Worm (Caenorhabditis elegans) whole organism, L3 larva: ENCODE measurements around the gene lipl-2.

Experiments
- R02D3.7 ChIP-seq: fragments of 150-350 bp; optimal IDR thresholded peaks from 2 replicates; lab custom pipeline; 2014; ENCODE audit warnings: missing biosample characterization, missing genetic modification characterization
- ZK546.5 ChIP-seq: sonication (generic microtip); optimal IDR thresholded peaks from 2 replicates; lab custom pipeline; 2017; ENCODE audit warnings: missing biosample characterization, missing genetic modification characterization
- aly-2 ChIP-seq: fragments of 150-350 bp; optimal IDR thresholded peaks from 2 replicates; lab custom pipeline; 2014; ENCODE audit warnings: missing biosample characterization, missing genetic modification characterization
- ama-1 ChIP-seq: fragments of 150-350 bp; optimal IDR thresholded peaks from 2 replicates; lab custom pipeline; 2018
- ceh-16 ChIP-seq: sonication (generic microtip); optimal IDR thresholded peaks from 2 replicates; lab custom pipeline; 2017; ENCODE audit warnings: missing biosample characterization, missing genetic modification characterization
- ceh-82 ChIP-seq: fragments of 150-350 bp; optimal IDR thresholded peaks from 2 replicates; lab custom pipeline; 2014; ENCODE audit warnings: missing biosample characterization, missing genetic modification characterization
- daf-12 ChIP-seq: fragments of 150-350 bp; optimal IDR thresholded peaks from 2 replicates; lab custom pipeline; 2014; ENCODE audit warnings: missing biosample characterization, missing genetic modification reagents, missing genetic modification characterization
- egl-5 ChIP-seq: fragments of 150-350 bp; optimal IDR thresholded peaks from 2 replicates; lab custom pipeline; 2017; ENCODE audit warnings: missing biosample characterization, missing genetic modification reagents, missing genetic modification characterization, inconsistent platforms
- elt-1 ChIP-seq: fragments of 150-350 bp; optimal IDR thresholded peaks from 2 replicates; lab custom pipeline; 2014; ENCODE audit warnings: missing biosample characterization, missing genetic modification characterization
- elt-2 ChIP-seq: sonication (generic microtip); optimal IDR thresholded peaks from 2 replicates; lab custom pipeline; 2016; ENCODE audit warnings: missing genetic modification reagents, mild to moderate bottlenecking, missing genetic modification characterization, missing compliant biosample characterization
- elt-3 ChIP-seq, 3 experiments: fragments of 150-350 bp in 1 of 3; sonication (generic microtip) in 2 of 3; optimal IDR thresholded peaks; 2 replicates in 2 of 3; 4 replicates in 1 of 3; lab custom pipeline; 2014 to 2017; ENCODE audit warnings: missing biosample characterization in 3 of 3, missing genetic modification characterization in 3 of 3
- eor-1 ChIP-seq, 2 experiments: fragments of 150-350 bp; optimal IDR thresholded peaks; 2 replicates each; lab custom pipeline; 2014 to 2018; ENCODE audit warnings: missing biosample characterization in 2 of 2, missing genetic modification characterization in 2 of 2
- fkh-10 ChIP-seq: sonication (generic microtip); optimal IDR thresholded peaks from 2 replicates; lab custom pipeline; 2017; ENCODE audit warnings: missing biosample characterization, missing genetic modification reagents, missing genetic modification characterization
- fkh-2 ChIP-seq: fragments of 150-350 bp; optimal IDR thresholded peaks from 2 replicates; lab custom pipeline; 2014; ENCODE audit warnings: missing biosample characterization, missing genetic modification reagents, missing genetic modification characterization
- hmg-11 ChIP-seq: sonication (generic microtip); optimal IDR thresholded peaks from 2 replicates; lab custom pipeline; 2016; ENCODE audit warnings: missing genetic modification characterization, missing compliant biosample characterization
- jun-1 ChIP-seq: fragments of 150-350 bp; optimal IDR thresholded peaks from 2 replicates; lab custom pipeline; 2014; ENCODE audit warnings: missing biosample characterization, missing genetic modification reagents, missing genetic modification characterization
- lin-39 ChIP-seq: fragments of 150-350 bp; optimal IDR thresholded peaks from 2 replicates; lab custom pipeline; 2018; ENCODE audit warnings: missing biosample characterization, missing genetic modification reagents, missing genetic modification characterization
- mml-1 ChIP-seq: fragments of 150-350 bp; sonication (generic microtip); optimal IDR thresholded peaks from 3 replicates; lab custom pipeline; 2014; ENCODE audit warnings: missing biosample characterization, missing genetic modification characterization
- nfya-1 ChIP-seq: sonication (generic microtip); optimal IDR thresholded peaks from 2 replicates; lab custom pipeline; 2017; ENCODE audit warnings: missing genetic modification characterization, mild to moderate bottlenecking, missing compliant biosample characterization, antibody characterized with exemption, moderate library complexity; ENCODE audit not compliant: insufficient read depth
- nhr-11 ChIP-seq: fragments of 150-350 bp; optimal IDR thresholded peaks from 2 replicates; lab custom pipeline; 2014; ENCODE audit warnings: missing biosample characterization, missing genetic modification characterization
- nhr-12 ChIP-seq: fragments of 150-350 bp; optimal IDR thresholded peaks from 2 replicates; lab custom pipeline; 2014; ENCODE audit warnings: missing biosample characterization, missing genetic modification characterization
- nhr-23 ChIP-seq: fragments of 150-350 bp; optimal IDR thresholded peaks from 2 replicates; lab custom pipeline; 2014; ENCODE audit warnings: missing biosample characterization, missing genetic modification reagents, missing genetic modification characterization
- nhr-28 ChIP-seq: fragments of 150-350 bp; optimal IDR thresholded peaks from 2 replicates; lab custom pipeline; 2014; ENCODE audit warnings: missing biosample characterization, missing genetic modification characterization
- nhr-43 ChIP-seq: sonication (generic microtip); optimal IDR thresholded peaks from 2 replicates; lab custom pipeline; 2016; ENCODE audit warnings: mild to moderate bottlenecking, missing genetic modification characterization, missing compliant biosample characterization; ENCODE audit not compliant: poor library complexity, severe bottlenecking
- nhr-77 ChIP-seq: fragments of 150-350 bp; optimal IDR thresholded peaks from 2 replicates; lab custom pipeline; 2014; ENCODE audit warnings: missing biosample characterization, missing genetic modification characterization
- sea-2 ChIP-seq: fragments of 150-350 bp; sonication (generic microtip); optimal IDR thresholded peaks from 4 replicates; lab custom pipeline; 2014; ENCODE audit warnings: missing biosample characterization, missing genetic modification reagents, missing genetic modification characterization
- tbx-2 ChIP-seq: sonication (generic microtip); optimal IDR thresholded peaks from 2 replicates; lab custom pipeline; 2016; ENCODE audit warnings: mild to moderate bottlenecking, missing genetic modification characterization, missing compliant biosample characterization
- unc-39 ChIP-seq: sonication (generic microtip); optimal IDR thresholded peaks from 4 replicates; lab custom pipeline; 2017; ENCODE audit warnings: missing biosample characterization, missing genetic modification characterization
- unc-62 ChIP-seq: fragments of 150-350 bp; sonication (generic microtip); optimal IDR thresholded peaks from 4 replicates; lab custom pipeline; 2014; ENCODE audit warnings: missing biosample characterization, missing genetic modification reagents, missing genetic modification characterization
- zag-1 ChIP-seq: fragments of 150-350 bp; optimal IDR thresholded peaks from 2 replicates; lab custom pipeline; 2014; ENCODE audit warnings: missing biosample characterization, missing genetic modification characterization
- ztf-11 ChIP-seq: fragments of 150-350 bp; optimal IDR thresholded peaks from 2 replicates; lab custom pipeline; 2014; ENCODE audit warnings: missing biosample characterization, missing genetic modification characterization
- ztf-4 ChIP-seq: fragments of 150-350 bp; optimal IDR thresholded peaks from 2 replicates; lab custom pipeline; 2014; ENCODE audit warnings: missing biosample characterization, missing genetic modification characterization

lipl-2 gene

ce11 chrV:9816390-9816789 is 25.0 kb downstream of the lipl-2 start, which contains the start of gene sru-31:
sru-31 (plus strand) TSS chrV:9816690.
- TF ChIP-seq nhr-23 (tag; lab: Kevin White, UChicago) (no peak), unc-39 (no peak), ceh-16 (tag; lab: Kevin White, UChicago) (no peak), egl-5 (tag; lab: Kevin White, UChicago) (no peak)

- TF ChIP-seq lin-39 (no peak), elt-1 (tag; lab: Kevin White, UChicago) (no peak), egl-5 (tag; lab: Kevin White, UChicago) (no peak), aly-2 (no peak), nhr-23 (tag; lab: Kevin White, UChicago) (no peak), nhr-43 (tag; lab: Kevin White, UChicago) (no peak), ztf-4 (tag; lab: Kevin White, UChicago) (no peak), nhr-11 (tag; lab: Kevin White, UChicago) (no peak), unc-62 (GFP tag; lab: Kevin White, UChicago) (no peak), nhr-77 (no peak)
These were observed 30.4 kb downstream of the lipl-2 start, which contains the start of gene str-193 for ce11 chrV:9821724-9822123. str-193 (minus strand) TSS chrV:9821824.

ce11 chrV:9824149-9824548 is 32.8 kb downstream of the lipl-2 start, which contains the start of gene str-2:
str-2 (minus strand) TSS chrV:9824249.
- TF ChIP-seq unc-39, result no peak
- TF ChIP-seq nhr-77, result no peak
- TF ChIP-seq elt-3 (tag; optimal IDR thresholded peaks at IDR 0.05; lab: Kevin White, UChicago), result no peak
- no peak for TF ChIP-seq fkh-2 (tag; lab: Kevin White, UChicago)
- no peak for TF ChIP-seq elt-2 (tag; lab: Kevin White, UChicago)
- TF ChIP-seq eor-1 (tag; optimal IDR thresholded peaks at IDR 0.05; lab: Kevin White, UChicago), result no peak
- TF ChIP-seq tbx-2, result no peak
- TF ChIP-seq hmg-11, result no peak

ce11 chrV:9833900-9834299 is 42.5 kb downstream of the lipl-2 start, which contains the start of gene sru-40:
sru-40 (minus strand) TSS chrV:9834000.
- no peak for TF ChIP-seq nhr-28 (tag; lab: Kevin White, UChicago)
- TF ChIP-seq unc-39, result no peak
- TF ChIP-seq mml-1 (tag; lab: Kevin White, UChicago), result no peak
- TF ChIP-seq elt-2 (tag; lab: Kevin White, UChicago), result no peak
- TF ChIP-seq ztf-11 (tag; lab: Kevin White, UChicago), result no peak
- no peak for TF ChIP-seq nhr-43 (tag; lab: Kevin White, UChicago)
- TF ChIP-seq nhr-11 (tag; lab: Kevin White, UChicago), result no peak
- no peak for TF ChIP-seq ceh-16 (tag; lab: Kevin White, UChicago)

ce11 chrV:9835945-9836344 is 44.6 kb downstream of the lipl-2 start, which contains the start of gene sru-38:
sru-38 (minus strand) TSS chrV:9836045.
- TF ChIP-seq ama-1 (no peak), fkh-10 (GFP tag; lab: Kevin White, UChicago) (no peak), elt-2 (tag; lab: Kevin White, UChicago) (no peak), sea-2 (GFP tag; lab: Kevin White, UChicago) (no peak), nhr-12 (tag; lab: Kevin White, UChicago) (no peak), daf-12 (tag; lab: Kevin White, UChicago) (no peak), zag-1 (tag; lab: Kevin White, UChicago) (no peak), nfya-1 (no peak), eor-1 (tag; optimal IDR thresholded peaks at IDR 0.05; lab: Kevin White, UChicago) (no peak), lin-39 (no peak), jun-1 (tag; lab: Kevin White, UChicago) (no peak), fkh-2 (tag; lab: Kevin White, UChicago) (no peak), R02D3.7 (no peak), ZK546.5 (tag; lab: Kevin White, UChicago) (no peak), elt-1 (tag; lab: Kevin White, UChicago) (no peak), ceh-82 (tag; lab: Kevin White, UChicago) (no peak), nhr-23 (tag; lab: Kevin White, UChicago) (no peak), nhr-77 (no peak), nhr-43 (tag; lab: Kevin White, UChicago) (no peak)
